Fruit fly (Drosophila melanogaster) whole organism, embryonic: ENCODE data around the gene Fdx1.

Source experiments
- BEAF-32 ChIP-seq: fragments of 200-800 bp; sonication (Bioruptor generic); optimal IDR thresholded peaks from 3 replicates; lab custom pipeline; 2017; ENCODE audit warnings: missing biosample characterization, missing genetic modification characterization, mild to moderate bottlenecking, moderate library complexity, missing genetic modification reagents
- CG10209 ChIP-seq: fragments of 200-800 bp; sonication (Bioruptor generic); optimal IDR thresholded peaks from 3 replicates; lab custom pipeline; 2017; ENCODE audit warnings: missing biosample characterization, mild to moderate bottlenecking, missing genetic modification characterization, missing genetic modification reagents
- CG11247 ChIP-seq: fragments of 200-800 bp; sonication (Bioruptor generic); IDR thresholded peaks from 2 replicates; pipeline ENCODE4 v1.3.6; 2022; ENCODE audit warnings: missing biosample characterization, missing genetic modification characterization
- CG12659 ChIP-seq: fragments of 200-800 bp; sonication (Bioruptor generic); optimal IDR thresholded peaks from 3 replicates; lab custom pipeline; 2017; ENCODE audit warnings: mild to moderate bottlenecking, missing biosample characterization, missing genetic modification reagents, missing genetic modification characterization
- CG13894 ChIP-seq: fragments of 200-800 bp; sonication (Bioruptor generic); optimal IDR thresholded peaks from 3 replicates; lab custom pipeline; 2018; ENCODE audit warnings: missing biosample characterization, mild to moderate bottlenecking, missing genetic modification characterization, moderate library complexity
- CG15601 ChIP-seq: fragments of 200-800 bp; sonication (Bioruptor generic); optimal IDR thresholded peaks from 3 replicates; lab custom pipeline; 2019; ENCODE audit warnings: missing biosample characterization, mild to moderate bottlenecking, missing genetic modification characterization, moderate library complexity
- CG1602 ChIP-seq: fragments of 200-800 bp; sonication (Bioruptor generic); optimal IDR thresholded peaks from 3 replicates; lab custom pipeline; 2016; ENCODE audit warnings: missing biosample characterization, missing genetic modification characterization
- CG1832 ChIP-seq: fragments of 200-800 bp; sonication (Bioruptor generic); optimal IDR thresholded peaks from 2 replicates; lab custom pipeline; 2017; ENCODE audit warnings: missing biosample characterization, mild to moderate bottlenecking, missing genetic modification characterization, inconsistent platforms
- CG2116 ChIP-seq: fragments of 200-800 bp; sonication (Bioruptor generic); optimal IDR thresholded peaks from 3 replicates; lab custom pipeline; 2018; ENCODE audit warnings: missing biosample characterization, mild to moderate bottlenecking, missing genetic modification characterization
- CG30020 ChIP-seq: fragments of 200-800 bp; optimal IDR thresholded peaks from 2 replicates; lab custom pipeline; 2019; ENCODE audit warnings: missing biosample characterization, mild to moderate bottlenecking, missing genetic modification characterization, moderate library complexity
- CG4360 ChIP-seq: fragments of 200-800 bp; sonication (Bioruptor generic); IDR thresholded peaks from 2 replicates; pipeline ENCODE4 v1.3.6; 2022; ENCODE audit warnings: missing biosample characterization, missing genetic modification characterization
- CG5245 ChIP-seq: fragments of 200-800 bp; sonication (Bioruptor generic); optimal IDR thresholded peaks from 3 replicates; lab custom pipeline; 2016; ENCODE audit warnings: missing biosample characterization, missing genetic modification characterization
- CG6654 ChIP-seq: fragments of 200-800 bp; sonication (Bioruptor generic); optimal IDR thresholded peaks from 2 replicates; lab custom pipeline; 2017; ENCODE audit warnings: missing biosample characterization, mild to moderate bottlenecking, missing genetic modification characterization
- CG6689 ChIP-seq: fragments of 200-800 bp; sonication (Bioruptor generic); IDR thresholded peaks from 2 replicates; pipeline ENCODE4 v1.3.6; 2022; ENCODE audit warnings: missing biosample characterization, missing genetic modification characterization
- CG6791 ChIP-seq: fragments of 200-800 bp; sonication (Bioruptor generic); IDR thresholded peaks from 3 replicates; pipeline ENCODE4 v1.3.6; 2022; ENCODE audit warnings: missing biosample characterization, missing genetic modification characterization; ENCODE audit not compliant: partially characterized antibody
- CG7372 ChIP-seq: fragments of 200-800 bp; sonication (Bioruptor generic); IDR thresholded peaks from 2 replicates; pipeline ENCODE4 v1.3.6; 2022; ENCODE audit warnings: missing biosample characterization, missing genetic modification characterization
- CG9797 ChIP-seq: fragments of 200-800 bp; sonication (Bioruptor generic); optimal IDR thresholded peaks from 3 replicates; lab custom pipeline; 2018; ENCODE audit warnings: missing biosample characterization, mild to moderate bottlenecking, missing genetic modification characterization
- Chrac-16 ChIP-seq: fragments of 200-800 bp; sonication (Bioruptor generic); optimal IDR thresholded peaks from 3 replicates; lab custom pipeline; 2016; ENCODE audit warnings: missing biosample characterization, missing genetic modification characterization
- D ChIP-seq, 2 experiments: fragments of 200-800 bp in 1 of 2; fragments of >200 bp in 1 of 2; sonication (Bioruptor generic) in 1 of 2; optimal IDR thresholded peaks; 2 replicates in 1 of 2; 3 replicates in 1 of 2; lab custom pipeline; 2017; ENCODE audit warnings: mild to moderate bottlenecking in 1 of 2, missing biosample characterization in 1 of 2, missing genetic modification characterization in 1 of 2, missing genetic modification reagents in 1 of 2
- D19A ChIP-seq: fragments of 200-800 bp; optimal IDR thresholded peaks from 3 replicates; lab custom pipeline; 2019; ENCODE audit warnings: missing biosample characterization, mild to moderate bottlenecking, missing genetic modification characterization, moderate library complexity
- Dek ChIP-seq: fragments of 200-800 bp; sonication (Bioruptor generic); optimal IDR thresholded peaks from 3 replicates; lab custom pipeline; 2019; ENCODE audit warnings: missing biosample characterization, mild to moderate bottlenecking, missing genetic modification characterization, moderate library complexity
- Dref ChIP-seq: fragments of 200-800 bp; sonication (Bioruptor generic); IDR thresholded peaks from 2 replicates; pipeline ENCODE4 v1.3.6; 2022; ENCODE audit warnings: missing biosample characterization, missing genetic modification characterization
- E2f1 ChIP-seq: fragments of 200-800 bp; sonication (Bioruptor generic); IDR thresholded peaks from 2 replicates; pipeline ENCODE4 v1.3.6; 2022; ENCODE audit warnings: missing biosample characterization, missing genetic modification characterization
- Hmx ChIP-seq: fragments of 200-800 bp; sonication (Bioruptor generic); optimal IDR thresholded peaks from 2 replicates; lab custom pipeline; 2016; ENCODE audit warnings: missing biosample characterization, missing genetic modification characterization
- Hr39 ChIP-seq: fragments of >200 bp; optimal IDR thresholded peaks from 2 replicates; lab custom pipeline; 2017
- Hr51 ChIP-seq, 2 experiments: fragments of 200-800 bp; sonication (Bioruptor generic); optimal IDR thresholded peaks; 2 replicates in 1 of 2; 3 replicates in 1 of 2; lab custom pipeline; 2016 to 2018; ENCODE audit warnings: missing biosample characterization in 2 of 2, missing genetic modification characterization in 2 of 2, mild to moderate bottlenecking in 1 of 2, moderate library complexity in 1 of 2
- Lim3 ChIP-seq: fragments of 200-800 bp; sonication (Bioruptor generic); IDR thresholded peaks from 2 replicates; pipeline ENCODE4 v1.3.6; 2022; ENCODE audit warnings: missing biosample characterization, missing genetic modification characterization
- Opbp ChIP-seq: fragments of 200-800 bp; sonication (Bioruptor generic); IDR thresholded peaks from 3 replicates; pipeline ENCODE4 v1.3.6; 2022; ENCODE audit warnings: missing biosample characterization, missing genetic modification characterization; ENCODE audit not compliant: partially characterized antibody
- Ptx1 ChIP-seq: fragments of 200-800 bp; sonication (Bioruptor generic); IDR thresholded peaks from 2 replicates; pipeline ENCODE4 v1.3.6; 2022; ENCODE audit warnings: missing biosample characterization, missing genetic modification characterization
- Vsx1 ChIP-seq: fragments of 200-800 bp; sonication (Bioruptor generic); optimal IDR thresholded peaks from 2 replicates; lab custom pipeline; 2017; ENCODE audit warnings: missing biosample characterization, mild to moderate bottlenecking, missing genetic modification characterization, missing genetic modification reagents
- bsh ChIP-seq, 2 experiments: fragments of 200-800 bp; sonication (Bioruptor generic); optimal IDR thresholded peaks; 2 replicates each; lab custom pipeline; 2017 to 2018; ENCODE audit warnings: mild to moderate bottlenecking in 2 of 2, missing biosample characterization in 2 of 2, missing genetic modification characterization in 2 of 2, moderate library complexity in 1 of 2
- cas ChIP-seq: fragments of 200-800 bp; sonication (Bioruptor generic); IDR thresholded peaks from 2 replicates; pipeline ENCODE4 v1.3.6; 2022; ENCODE audit warnings: missing biosample characterization, missing genetic modification characterization
- dan ChIP-seq: fragments of 200-800 bp; sonication (Bioruptor generic); IDR thresholded peaks from 2 replicates; pipeline ENCODE4 v1.3.6; 2022; ENCODE audit warnings: missing biosample characterization, missing genetic modification characterization
- dati ChIP-seq: fragments of 200-800 bp; sonication (Bioruptor generic); IDR thresholded peaks from 2 replicates; pipeline ENCODE4 v1.3.6; 2022; ENCODE audit warnings: missing biosample characterization, missing genetic modification characterization
- dm ChIP-seq: fragments of 200-800 bp; sonication (Bioruptor generic); optimal IDR thresholded peaks from 3 replicates; lab custom pipeline; 2016; ENCODE audit warnings: missing biosample characterization, missing genetic modification characterization
- dysf ChIP-seq: fragments of 200-800 bp; sonication (Bioruptor generic); IDR thresholded peaks from 3 replicates; pipeline ENCODE4 v1.3.6; 2022; ENCODE audit warnings: missing biosample characterization, missing genetic modification characterization
- emc ChIP-seq: fragments of 200-800 bp; sonication (Bioruptor generic); optimal IDR thresholded peaks from 2 replicates; lab custom pipeline; 2016; ENCODE audit warnings: missing biosample characterization, missing genetic modification characterization
- gce ChIP-seq: fragments of 200-800 bp; sonication (Bioruptor generic); IDR thresholded peaks from 3 replicates; pipeline ENCODE4 v1.3.6; 2022; ENCODE audit warnings: missing biosample characterization, missing genetic modification characterization
- gsb-n ChIP-seq: fragments of 200-800 bp; sonication (Bioruptor generic); optimal IDR thresholded peaks from 3 replicates; lab custom pipeline; 2018; ENCODE audit warnings: missing biosample characterization, mild to moderate bottlenecking, missing genetic modification characterization
- ind ChIP-seq: fragments of 200-800 bp; sonication (Bioruptor generic); optimal IDR thresholded peaks from 3 replicates; lab custom pipeline; 2016; ENCODE audit warnings: missing biosample characterization, missing genetic modification characterization
- kah ChIP-seq: fragments of 200-800 bp; sonication (Bioruptor generic); optimal IDR thresholded peaks from 2 replicates; lab custom pipeline; 2018; ENCODE audit warnings: missing biosample characterization, mild to moderate bottlenecking, missing genetic modification characterization
- ken ChIP-seq: fragments of 200-800 bp; sonication (Bioruptor generic); IDR thresholded peaks from 3 replicates; pipeline ENCODE4 v1.3.6; 2022; ENCODE audit warnings: missing biosample characterization, missing genetic modification characterization
- maf-S ChIP-seq: fragments of 200-800 bp; sonication (Bioruptor generic); optimal IDR thresholded peaks from 2 replicates; lab custom pipeline; 2016; ENCODE audit warnings: missing biosample characterization, missing genetic modification characterization
- pan ChIP-seq, 4 experiments: fragments of >200 bp in 3 of 4; fragments of 200-800 bp in 1 of 4; sonication (Bioruptor generic) in 1 of 4; optimal IDR thresholded peaks in 3 of 4; IDR thresholded peaks in 1 of 4; 2 replicates each; pipeline versions ENCODE4 v1.3.6 to Lab custom; 2017 to 2022; ENCODE audit warnings: missing biosample characterization in 2 of 4, missing genetic modification characterization in 2 of 4, mixed read lengths in 1 of 4
- pfk ChIP-seq: fragments of 200-800 bp; sonication (Bioruptor generic); optimal IDR thresholded peaks from 2 replicates; lab custom pipeline; 2018; ENCODE audit warnings: missing biosample characterization, mild to moderate bottlenecking, missing genetic modification characterization, moderate library complexity
- phol ChIP-seq: fragments of 200-800 bp; sonication (Bioruptor generic); optimal IDR thresholded peaks from 3 replicates; lab custom pipeline; 2018; ENCODE audit warnings: missing biosample characterization, mild to moderate bottlenecking, missing genetic modification characterization, moderate library complexity
- sd ChIP-seq: fragments of 200-800 bp; sonication (Bioruptor generic); optimal IDR thresholded peaks from 3 replicates; lab custom pipeline; 2018; ENCODE audit warnings: missing biosample characterization, mild to moderate bottlenecking, missing genetic modification characterization, moderate library complexity
- stwl ChIP-seq: fragments of 200-800 bp; sonication (Bioruptor generic); optimal IDR thresholded peaks from 3 replicates; lab custom pipeline; 2018; ENCODE audit warnings: missing biosample characterization, mild to moderate bottlenecking, missing genetic modification characterization, moderate library complexity

The Fdx1 gene

DNA sequence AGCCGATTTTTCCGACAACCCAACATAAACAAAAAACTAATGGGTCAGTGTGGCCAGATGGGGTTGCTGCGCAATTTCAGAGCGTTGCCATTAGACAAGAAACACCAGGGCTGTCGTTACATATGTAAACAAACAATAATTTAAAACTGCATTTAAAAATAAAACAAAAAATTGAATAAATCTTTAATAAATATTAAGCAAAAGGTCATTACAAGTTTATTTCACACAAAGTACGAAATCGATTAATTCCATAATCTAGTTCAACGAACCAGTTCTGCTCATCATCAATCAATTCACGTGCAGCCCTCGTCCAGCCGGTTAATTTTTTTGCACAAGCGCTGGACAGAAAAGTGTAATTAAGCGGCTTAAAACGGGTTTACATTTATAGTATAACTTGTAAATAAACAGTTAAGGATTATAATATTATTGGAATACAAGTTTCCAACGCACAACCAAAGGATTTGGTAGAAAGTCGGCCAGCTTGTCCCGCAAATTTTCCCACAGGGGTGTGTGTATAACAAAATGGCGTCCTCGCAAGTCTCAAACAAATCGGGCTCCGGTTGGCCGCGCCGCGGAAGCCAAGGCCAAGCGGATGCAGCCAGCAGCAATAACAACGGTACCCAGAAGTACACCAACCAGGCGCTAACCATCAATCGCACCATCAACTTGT lies 39.9 kb upstream of the Fdx1 start, which contains the start of the genes CG4022 and Cpsf5 (continued):
- TF ChIP-seq dan (GFP tag; lab: Robert Waterston, UW) (no peak), CG7372 (GFP tag; lab: Robert Waterston, UW) (peak; percentile 84), E2f1 (GFP tag; lab: Robert Waterston, UW) (peak; percentile 79), CG10209 (GFP tag; lab: Kevin White, UChicago) (peak; percentile 80), CG9797 (GFP tag; lab: Kevin White, UChicago) (peak; percentile 89), cas (peak; percentile 74), maf-S (GFP tag; lab: Kevin White, UChicago) (peak; percentile 49), Hr39 (lab: Kevin White, UChicago) (no peak), phol (tag; lab: Kevin White, UChicago) (peak; percentile 94), ind (peak; percentile 75), dysf (GFP tag; lab: Robert Waterston, UW) (peak; percentile 84), gce (GFP tag; lab: Robert Waterston, UW) (peak; percentile 80; the same call in 1 of the 3 replicates), CG6654 (GFP tag; lab: Kevin White, UChicago) (no peak), CG6791 (GFP tag; lab: Robert Waterston, UW) (no peak), CG1602 (GFP tag; lab: Kevin White, UChicago) (peak; percentile 73), emc (GFP tag; lab: Kevin White, UChicago) (peak; percentile 27), Opbp (GFP tag; lab: Robert Waterston, UW) (no peak), bsh (GFP tag; optimal IDR thresholded peaks at IDR 0.05; lab: Kevin White, UChicago) (peak in 1 of 2 experiments; percentile 87), CG6689 (GFP tag; lab: Robert Waterston, UW) (peak; percentile 79), Dek (tag; lab: Kevin White, UChicago) (peak; percentile 83), pfk (GFP tag; lab: Kevin White, UChicago) (no peak), Vsx1 (GFP tag; lab: Kevin White, UChicago) (no peak), dm (GFP tag; lab: Kevin White, UChicago) (peak; percentile 30), D (optimal IDR thresholded peaks at IDR 0.05; lab: Kevin White, UChicago) (no peak), D (GFP tag; optimal IDR thresholded peaks at IDR 0.05; lab: Kevin White, UChicago) (peak; percentile 75), CG11247 (GFP tag; lab: Robert Waterston, UW) (peak; percentile 70), gsb-n (tag; lab: Kevin White, UChicago) (peak; percentile 84), Hr51 (GFP tag; optimal IDR thresholded peaks at IDR 0.05; lab: Kevin White, UChicago) (peak; percentile 46 to 83), stwl (tag; lab: Kevin White, UChicago) (peak; percentile 73), BEAF-32 (peak; percentile 52), D19A (peak; percentile 52), CG4360 (no peak), CG13894 (no peak), Ptx1 (GFP tag; lab: Robert Waterston, UW) (peak; percentile 84), kah (GFP tag; lab: Kevin White, UChicago) (peak; percentile 22), Hmx (GFP tag; lab: Kevin White, UChicago) (peak; percentile 44), pan (optimal IDR thresholded peaks at IDR 0.05; lab: Kevin White, UChicago) (no peak), pan (GFP tag; optimal IDR thresholded peaks at IDR 0.05 in 1 of 2, IDR thresholded peaks at IDR 0.05 in 1 of 2) (peak in 1 of 2 experiments; percentile 86), CG30020 (peak; percentile 78), ken (GFP tag; lab: Robert Waterston, UW) (peak; percentile 87), dati (GFP tag; lab: Robert Waterston, UW) (peak; percentile 25; the same call in 1 of the 2 replicates), Chrac-16 (GFP tag; lab: Kevin White, UChicago) (peak; percentile 85), Dref (peak; percentile 48), CG12659 (GFP tag; lab: Kevin White, UChicago) (peak; percentile 91), CG5245 (GFP tag; lab: Kevin White, UChicago) (peak; percentile 65), sd (tag; lab: Kevin White, UChicago) (peak; percentile 47), CG15601 (tag; lab: Kevin White, UChicago) (peak; percentile 86), CG1832 (GFP tag; lab: Kevin White, UChicago) (no peak), CG2116 (GFP tag; lab: Kevin White, UChicago) (peak; percentile 83), Lim3 (GFP tag; lab: Robert Waterston, UW) (no peak)
